Fruit fly (Drosophila melanogaster) whole organism, adult: ENCODE data around the gene kon.

ENCODE experiments used
- CG11617 ChIP-seq: fragments of 200-800 bp; sonication (Bioruptor generic); optimal IDR thresholded peaks from 2 replicates; lab custom pipeline; 2017; ENCODE audit warnings: mild to moderate bottlenecking, missing biosample characterization, missing genetic modification reagents, missing genetic modification characterization
- CG12768 ChIP-seq: fragments of 200-800 bp; sonication (Bioruptor generic); optimal IDR thresholded peaks from 2 replicates; lab custom pipeline; 2017; ENCODE audit warnings: missing biosample characterization, missing genetic modification characterization, mild to moderate bottlenecking, moderate library complexity, missing genetic modification reagents
- CG14711 ChIP-seq: fragments of 200-800 bp; sonication (Bioruptor generic); optimal IDR thresholded peaks from 2 replicates; lab custom pipeline; 2018; ENCODE audit warnings: missing biosample characterization, mild to moderate bottlenecking, missing genetic modification characterization, moderate library complexity
- CG1620 ChIP-seq: fragments of 200-800 bp; sonication (Bioruptor generic); optimal IDR thresholded peaks from 2 replicates; lab custom pipeline; 2016; ENCODE audit warnings: missing biosample characterization, missing genetic modification characterization
- CG33017 ChIP-seq: fragments of 200-800 bp; sonication (Bioruptor generic); optimal IDR thresholded peaks from 2 replicates; lab custom pipeline; 2018; ENCODE audit warnings: missing biosample characterization, mild to moderate bottlenecking, missing genetic modification characterization, moderate library complexity
- CG5204 ChIP-seq: fragments of 200-800 bp; sonication (Bioruptor generic); optimal IDR thresholded peaks from 2 replicates; lab custom pipeline; 2016; ENCODE audit warnings: missing biosample characterization, missing genetic modification characterization
- CG7045 ChIP-seq: fragments of 200-800 bp; sonication (Bioruptor generic); optimal IDR thresholded peaks from 2 replicates; lab custom pipeline; 2017; ENCODE audit warnings: missing biosample characterization, mild to moderate bottlenecking, missing genetic modification characterization
- CG7101 ChIP-seq: fragments of 200-800 bp; sonication (Bioruptor generic); optimal IDR thresholded peaks from 2 replicates; lab custom pipeline; 2018; ENCODE audit warnings: missing biosample characterization, mild to moderate bottlenecking, missing genetic modification characterization, moderate library complexity
- Clk ChIP-seq: fragments of 200-800 bp; sonication (Bioruptor generic); optimal IDR thresholded peaks from 2 replicates; lab custom pipeline; 2017; ENCODE audit warnings: missing biosample characterization, missing genetic modification characterization
- Crg-1 ChIP-seq: fragments of 200-800 bp; sonication (Bioruptor generic); optimal IDR thresholded peaks from 2 replicates; lab custom pipeline; 2016; ENCODE audit warnings: missing biosample characterization, missing genetic modification characterization
- Hr96 ChIP-seq: fragments of 200-800 bp; sonication (Bioruptor generic); optimal IDR thresholded peaks from 2 replicates; lab custom pipeline; 2016; ENCODE audit warnings: missing biosample characterization, missing genetic modification characterization
- Mnt ChIP-seq: fragments of 200-800 bp; sonication (Bioruptor generic); optimal IDR thresholded peaks from 2 replicates; lab custom pipeline; 2016; ENCODE audit warnings: missing biosample characterization, mild to moderate bottlenecking, missing genetic modification characterization
- bab1 ChIP-seq: fragments of 200-800 bp; sonication (Bioruptor generic); optimal IDR thresholded peaks from 3 replicates; lab custom pipeline; 2019; ENCODE audit warnings: missing biosample characterization, mild to moderate bottlenecking, missing genetic modification characterization, moderate library complexity
- cic ChIP-seq: fragments of 200-800 bp; sonication (Bioruptor generic); optimal IDR thresholded peaks from 2 replicates; lab custom pipeline; 2017; ENCODE audit warnings: missing biosample characterization, mild to moderate bottlenecking, missing genetic modification characterization, moderate library complexity
- cnc ChIP-seq, 2 experiments: fragments of >200 bp; optimal IDR thresholded peaks; 2 replicates each; lab custom pipeline; 2017
- kay ChIP-seq: fragments of 200-800 bp; sonication (Bioruptor generic); peaks from one replicate; lab custom pipeline; 2016; ENCODE audit warnings: missing biosample characterization, missing genetic modification characterization, borderline replicate concordance
- ovo ChIP-seq: fragments of 200-800 bp; sonication (Bioruptor generic); optimal IDR thresholded peaks from 2 replicates; lab custom pipeline; 2016; ENCODE audit warnings: missing biosample characterization, missing genetic modification characterization
- pad ChIP-seq: fragments of 200-800 bp; sonication (Bioruptor generic); optimal IDR thresholded peaks from 3 replicates; lab custom pipeline; 2017; ENCODE audit warnings: missing biosample characterization, missing genetic modification characterization, mild to moderate bottlenecking, moderate library complexity, missing genetic modification reagents
- tj ChIP-seq: fragments of 200-800 bp; sonication (Bioruptor generic); optimal IDR thresholded peaks from 3 replicates; lab custom pipeline; 2017; ENCODE audit warnings: missing biosample characterization, mild to moderate bottlenecking, missing genetic modification characterization, moderate library complexity
- toe ChIP-seq: fragments of 200-800 bp; sonication (Bioruptor generic); optimal IDR thresholded peaks from 2 replicates; lab custom pipeline; 2016; ENCODE audit warnings: missing biosample characterization, missing genetic modification characterization

kon gene

DNA sequence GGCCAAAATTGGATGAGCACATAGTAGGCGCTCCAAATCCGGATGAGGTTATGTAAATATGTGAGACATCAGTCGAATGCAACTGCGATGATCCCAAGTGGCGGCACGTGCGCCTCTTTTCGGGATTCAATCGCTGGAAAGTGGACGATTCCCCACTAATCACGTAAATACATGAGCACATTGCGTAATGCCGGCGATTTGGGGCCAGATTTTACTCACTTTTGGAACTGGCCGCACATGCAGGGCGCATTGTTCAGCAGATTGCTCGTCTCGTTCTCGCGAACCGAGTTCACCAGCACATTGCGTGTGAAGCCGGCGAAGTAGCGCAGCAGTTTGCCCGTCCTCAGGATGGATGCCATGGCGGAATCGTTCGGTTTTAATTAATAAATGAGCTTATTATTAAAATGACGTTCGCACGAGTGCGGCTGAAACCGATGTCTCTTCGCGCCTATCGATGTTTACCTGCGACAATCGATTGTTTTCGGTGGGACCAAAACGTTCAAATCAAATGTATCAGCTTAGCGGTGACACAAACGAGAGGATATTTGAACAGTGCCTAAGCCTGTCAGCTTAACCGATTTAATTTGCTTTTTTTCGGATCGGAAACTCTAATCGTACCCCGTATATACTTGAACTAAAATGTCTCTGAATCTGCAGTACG lies 49.5 kb downstream of the kon start, which contains the start of the genes bsf and Ntf-2r:
TSS of gene bsf (minus strand) at position 460 of the 661 bp plus-strand sequence.
TSS of gene Ntf-2r (plus strand) at position 522 of the 661 bp plus-strand sequence.
- peak; percentile 2 for TF ChIP-seq Crg-1 (GFP tag; lab: Kevin White, UChicago)
- no peak for TF ChIP-seq pad (GFP tag; lab: Kevin White, UChicago)
- peak; percentile 8 for TF ChIP-seq cic (GFP tag; lab: Kevin White, UChicago)
- TF ChIP-seq Mnt (GFP tag; lab: Kevin White, UChicago): peak; percentile 55

DNA sequence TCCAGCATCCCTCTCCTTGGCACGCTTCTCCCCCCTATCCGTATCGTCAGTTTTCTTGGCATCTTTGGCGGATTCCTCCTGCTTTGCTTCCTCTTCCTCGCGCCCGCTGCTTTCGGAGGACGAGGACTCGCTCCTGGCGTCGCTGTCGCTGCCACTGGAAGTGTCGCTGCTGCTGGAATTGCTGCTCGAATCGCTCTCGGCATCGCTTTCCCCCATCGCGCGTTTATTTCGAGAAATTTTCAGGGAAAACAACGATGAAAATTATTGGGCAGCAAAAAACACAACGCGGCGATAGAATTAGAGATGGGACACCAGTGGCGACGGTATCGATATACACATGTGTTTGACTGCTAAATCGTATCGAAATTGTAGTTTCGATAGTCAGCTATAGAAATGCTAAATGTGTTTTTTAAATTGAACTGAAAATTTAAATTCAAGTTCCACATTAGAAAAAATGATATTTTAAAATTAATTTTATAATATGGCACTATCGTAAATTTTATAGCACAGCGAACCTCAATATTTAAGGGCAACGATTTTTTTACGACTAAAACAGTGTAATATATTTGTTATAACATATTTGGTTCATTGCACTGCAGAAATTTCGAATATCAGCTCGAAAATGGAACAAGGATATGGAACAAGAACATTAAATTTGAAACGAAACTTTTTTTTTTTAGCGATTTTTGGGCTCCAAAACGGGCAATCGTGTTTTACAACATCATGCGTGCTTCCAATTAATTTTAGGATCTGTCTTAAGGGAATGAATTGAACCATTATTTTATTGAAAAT lies 54.9 kb downstream of the kon start, which contains the start of gene ncm:
TSS of gene ncm (minus strand) at position 319 of the 792 bp plus-strand sequence.
- peak; percentile 40 for TF ChIP-seq Mnt (GFP tag; lab: Kevin White, UChicago)
- no peak for TF ChIP-seq Clk (GFP tag; lab: Kevin White, UChicago)
- TF ChIP-seq CG5204 (GFP tag; lab: Kevin White, UChicago): no peak
- TF ChIP-seq bab1: no peak

DNA sequence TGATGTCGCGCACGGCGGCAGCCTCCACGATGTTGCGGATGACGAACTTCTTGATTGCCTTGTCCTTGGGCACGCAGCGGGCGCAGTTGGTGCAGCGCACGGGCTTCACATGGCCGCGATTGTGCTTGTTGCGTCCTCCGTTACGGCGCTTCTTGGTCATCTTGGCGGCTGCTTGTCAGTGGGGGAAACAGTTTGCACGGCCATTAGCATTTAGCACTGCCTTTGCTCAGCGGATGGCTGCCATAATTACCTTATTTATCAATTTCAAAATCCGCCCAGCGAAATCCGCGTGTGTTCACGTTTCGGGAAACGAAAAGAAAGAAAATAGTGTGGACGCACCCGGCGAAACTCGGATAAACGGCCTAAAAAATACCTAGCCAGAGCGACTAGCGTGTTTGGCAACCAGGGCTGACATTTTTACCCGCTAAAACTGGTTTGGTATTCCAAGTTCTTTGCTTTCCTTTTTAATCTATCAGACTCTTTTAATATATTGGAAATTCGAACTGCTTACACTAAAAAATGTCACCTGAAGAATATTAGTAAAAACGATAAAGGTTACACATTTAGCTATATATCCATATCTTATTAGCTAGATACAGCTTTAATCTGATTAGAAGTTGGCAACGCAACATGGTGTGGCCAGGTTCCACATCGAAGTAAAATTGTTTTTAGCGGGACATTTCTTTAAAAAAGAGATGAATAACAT lies 60.7 kb downstream of the kon start, which contains the start of gene RpS26:
TSS of gene RpS26 (minus strand) at position 375 of the 706 bp plus-strand sequence.
- TF ChIP-seq CG11617 (GFP tag; lab: Kevin White, UChicago): peak; percentile 68
- TF ChIP-seq Hr96: no peak
- peak; percentile 48 for TF ChIP-seq pad (GFP tag; lab: Kevin White, UChicago)
- peak; percentile 28 for TF ChIP-seq CG14711 (tag; lab: Kevin White, UChicago)
- TF ChIP-seq CG12768 (GFP tag; lab: Kevin White, UChicago): no peak
- peak; percentile 70 for TF ChIP-seq CG1620 (GFP tag; lab: Kevin White, UChicago)
- TF ChIP-seq Crg-1 (GFP tag; lab: Kevin White, UChicago): peak; percentile 18
- TF ChIP-seq bab1: peak; percentile 74
- TF ChIP-seq Clk (GFP tag; lab: Kevin White, UChicago): peak; percentile 10
- peak; percentile 55 for TF ChIP-seq CG7045 (GFP tag; lab: Kevin White, UChicago)
- no peak for TF ChIP-seq toe (GFP tag; lab: Kevin White, UChicago)
- no peak for TF ChIP-seq cnc (optimal IDR thresholded peaks at IDR 0.05; lab: Kevin White, UChicago)
- TF ChIP-seq Mnt (GFP tag; lab: Kevin White, UChicago): peak; percentile 79
- TF ChIP-seq CG5204 (GFP tag; lab: Kevin White, UChicago): no peak
- peak; percentile 28 for TF ChIP-seq tj
- no peak for TF ChIP-seq ovo (GFP tag; lab: Kevin White, UChicago)
- peak; percentile 49 for TF ChIP-seq CG7101 (tag; lab: Kevin White, UChicago)
- peak; percentile 13 for TF ChIP-seq cic (GFP tag; lab: Kevin White, UChicago)
- no peak for TF ChIP-seq kay (GFP tag; lab: Kevin White, UChicago)
- peak; percentile 1 for TF ChIP-seq CG33017 (tag; lab: Kevin White, UChicago)

DNA sequence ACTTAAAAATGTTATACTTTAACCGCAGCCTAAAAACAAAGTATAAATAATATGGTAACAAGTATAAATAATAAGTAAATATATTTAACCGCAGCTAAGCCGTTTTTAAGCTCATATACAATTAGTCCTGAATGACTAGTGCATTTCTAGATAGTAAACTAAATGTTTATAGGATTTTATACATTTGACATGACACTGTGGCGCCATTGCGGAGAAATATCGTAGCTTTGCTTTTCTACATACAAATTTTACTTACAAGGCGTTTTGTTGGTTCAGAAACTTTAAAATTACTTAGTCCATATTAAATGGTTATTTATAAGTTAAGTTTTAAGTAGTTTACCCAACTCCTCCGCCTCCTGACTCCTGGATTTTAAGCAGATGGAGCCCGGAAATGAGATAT lies 62.6 kb downstream of the kon start:
- TF ChIP-seq tj (no peak), CG7045 (GFP tag; lab: Kevin White, UChicago) (no peak), bab1 (no peak), CG11617 (GFP tag; lab: Kevin White, UChicago) (no peak), ovo (GFP tag; lab: Kevin White, UChicago) (peak; percentile 29), pad (GFP tag; lab: Kevin White, UChicago) (no peak), toe (GFP tag; lab: Kevin White, UChicago) (peak; percentile 4), CG5204 (GFP tag; lab: Kevin White, UChicago) (peak; percentile 52), Crg-1 (GFP tag; lab: Kevin White, UChicago) (peak; percentile 3), Clk (GFP tag; lab: Kevin White, UChicago) (no peak), CG14711 (tag; lab: Kevin White, UChicago) (no peak), CG7101 (tag; lab: Kevin White, UChicago) (peak; percentile 30)
